Fruit fly (Drosophila melanogaster) whole organism, prepupa: Measurements from ENCODE around the gene aurA.

Experiments
- Blimp-1 ChIP-seq: fragments of 200-800 bp; sonication (Bioruptor generic); optimal IDR thresholded peaks from 3 replicates; lab custom pipeline; 2017; ENCODE audit warnings: missing biosample characterization, missing genetic modification characterization, mild to moderate bottlenecking, moderate library complexity, missing genetic modification reagents
- CG10631 ChIP-seq: fragments of 200-800 bp; sonication (Bioruptor generic); optimal IDR thresholded peaks from 2 replicates; lab custom pipeline; 2016; ENCODE audit warnings: missing biosample characterization, missing genetic modification characterization
- CG10669 ChIP-seq: fragments of 200-800 bp; sonication (Bioruptor generic); optimal IDR thresholded peaks from 3 replicates; lab custom pipeline; 2018; ENCODE audit warnings: missing biosample characterization, mild to moderate bottlenecking, missing genetic modification characterization, moderate library complexity
- CG11294 ChIP-seq: fragments of 200-800 bp; sonication (Bioruptor generic); IDR thresholded peaks from 2 replicates; pipeline ENCODE4 v1.3.6; 2022; ENCODE audit warnings: missing biosample characterization, missing genetic modification characterization
- CG15336 ChIP-seq: fragments of 200-800 bp; sonication (Bioruptor generic); IDR thresholded peaks from 2 replicates; pipeline ENCODE4 v1.3.6; 2022; ENCODE audit warnings: missing biosample characterization, missing genetic modification characterization
- CG1621 ChIP-seq: fragments of 200-800 bp; sonication (Bioruptor generic); optimal IDR thresholded peaks from 3 replicates; lab custom pipeline; 2018; ENCODE audit warnings: missing biosample characterization, mild to moderate bottlenecking, missing genetic modification characterization
- CG3032 ChIP-seq: fragments of 200-800 bp; optimal IDR thresholded peaks from 2 replicates; lab custom pipeline; 2019; ENCODE audit warnings: missing biosample characterization, mild to moderate bottlenecking, missing genetic modification characterization, moderate library complexity
- CG31627 ChIP-seq: fragments of 200-800 bp; sonication (Bioruptor generic); optimal IDR thresholded peaks from 3 replicates; lab custom pipeline; 2016; ENCODE audit warnings: missing biosample characterization, missing genetic modification characterization
- CG32006 ChIP-seq: fragments of 200-800 bp; sonication (Bioruptor generic); optimal IDR thresholded peaks from 3 replicates; lab custom pipeline; 2017; ENCODE audit warnings: missing biosample characterization, mild to moderate bottlenecking, missing genetic modification characterization
- CG34406 ChIP-seq: fragments of 200-800 bp; sonication (Bioruptor generic); optimal IDR thresholded peaks from 3 replicates; lab custom pipeline; 2016; ENCODE audit warnings: missing biosample characterization, missing genetic modification characterization
- CG3919 ChIP-seq: fragments of 200-800 bp; sonication (Bioruptor generic); optimal IDR thresholded peaks from 3 replicates; lab custom pipeline; 2016; ENCODE audit warnings: missing biosample characterization, missing genetic modification characterization
- CG4318 ChIP-seq: fragments of 200-800 bp; sonication (Bioruptor generic); optimal IDR thresholded peaks from 3 replicates; lab custom pipeline; 2017; ENCODE audit warnings: missing biosample characterization, mild to moderate bottlenecking, missing genetic modification characterization
- CG6163 ChIP-seq: fragments of 200-800 bp; sonication (Bioruptor generic); IDR thresholded peaks from 3 replicates; pipeline ENCODE4 v1.3.6; 2022; ENCODE audit warnings: missing biosample characterization, missing genetic modification characterization
- CG6792 ChIP-seq: fragments of 200-800 bp; sonication (Bioruptor generic); optimal IDR thresholded peaks from 3 replicates; lab custom pipeline; 2016; ENCODE audit warnings: missing biosample characterization, missing genetic modification characterization
- CG6808 ChIP-seq: fragments of 200-800 bp; sonication (Bioruptor generic); optimal IDR thresholded peaks from 3 replicates; lab custom pipeline; 2017; ENCODE audit warnings: missing biosample characterization, missing genetic modification characterization, mild to moderate bottlenecking, moderate library complexity, missing genetic modification reagents
- CG6854 ChIP-seq: fragments of 200-800 bp; sonication (Bioruptor generic); optimal IDR thresholded peaks from 2 replicates; lab custom pipeline; 2017; ENCODE audit warnings: missing biosample characterization, mild to moderate bottlenecking, missing genetic modification characterization
- CG7368 ChIP-seq: fragments of 200-800 bp; sonication (Bioruptor generic); optimal IDR thresholded peaks from 3 replicates; lab custom pipeline; 2016; ENCODE audit warnings: missing biosample characterization, missing genetic modification characterization
- CG8119 ChIP-seq: fragments of 200-800 bp; sonication (Bioruptor generic); IDR thresholded peaks from 3 replicates; pipeline ENCODE4 v1.3.6; 2022; ENCODE audit warnings: missing biosample characterization, missing genetic modification characterization
- CG8632 ChIP-seq: fragments of 200-800 bp; sonication (Bioruptor generic); optimal IDR thresholded peaks from 3 replicates; lab custom pipeline; 2016; ENCODE audit warnings: missing biosample characterization, missing genetic modification characterization
- CG9139 ChIP-seq: fragments of 200-800 bp; sonication (Bioruptor generic); optimal IDR thresholded peaks from 3 replicates; lab custom pipeline; 2017; ENCODE audit warnings: missing biosample characterization, mild to moderate bottlenecking, missing genetic modification characterization
- Eip78C ChIP-seq: fragments of 200-800 bp; sonication (Bioruptor generic); peaks from one replicate; lab custom pipeline; 2016; ENCODE audit warnings: missing biosample characterization, missing genetic modification characterization
- Ets96B ChIP-seq: fragments of 200-800 bp; optimal IDR thresholded peaks from 2 replicates; lab custom pipeline; 2019; ENCODE audit warnings: missing biosample characterization, mild to moderate bottlenecking, missing genetic modification characterization, moderate library complexity
- Gug ChIP-seq: fragments of 200-800 bp; sonication (Bioruptor generic); IDR thresholded peaks from 2 replicates; pipeline ENCODE4 v1.3.6; 2022; ENCODE audit warnings: missing biosample characterization, missing genetic modification characterization
- Hr38 ChIP-seq: sonication (Bioruptor generic); optimal IDR thresholded peaks from 2 replicates; lab custom pipeline; 2016; ENCODE audit warnings: missing biosample characterization, missing genetic modification characterization
- Hr39 ChIP-seq: fragments of 200-800 bp; sonication (Bioruptor generic); optimal IDR thresholded peaks from 2 replicates; lab custom pipeline; 2016; ENCODE audit warnings: missing biosample characterization, missing genetic modification characterization
- Hr4 ChIP-seq: fragments of 200-800 bp; sonication (Bioruptor generic); optimal IDR thresholded peaks from 3 replicates; lab custom pipeline; 2016; ENCODE audit warnings: missing biosample characterization, missing genetic modification characterization
- Lpt ChIP-seq: fragments of 200-800 bp; sonication (Bioruptor generic); optimal IDR thresholded peaks from 3 replicates; lab custom pipeline; 2016; ENCODE audit warnings: missing biosample characterization, missing genetic modification characterization
- Smox ChIP-seq: fragments of 200-800 bp; sonication (Bioruptor generic); optimal IDR thresholded peaks from 3 replicates; lab custom pipeline; 2016; ENCODE audit warnings: missing biosample characterization, missing genetic modification characterization
- Sox14 ChIP-seq: fragments of 200-800 bp; sonication (Bioruptor generic); optimal IDR thresholded peaks from 3 replicates; lab custom pipeline; 2016; ENCODE audit warnings: missing biosample characterization, missing genetic modification characterization
- Sox15 ChIP-seq: fragments of 200-800 bp; sonication (Bioruptor generic); optimal IDR thresholded peaks from 3 replicates; lab custom pipeline; 2016; ENCODE audit warnings: missing biosample characterization, missing genetic modification characterization
- achi ChIP-seq: fragments of 200-800 bp; sonication (Bioruptor generic); optimal IDR thresholded peaks from 3 replicates; lab custom pipeline; 2016; ENCODE audit warnings: missing biosample characterization, missing genetic modification characterization
- acj6 ChIP-seq: fragments of 200-800 bp; sonication (Bioruptor generic); optimal IDR thresholded peaks from 3 replicates; lab custom pipeline; 2016; ENCODE audit warnings: missing biosample characterization, missing genetic modification characterization
- cyc ChIP-seq: fragments of 200-800 bp; sonication (Bioruptor generic); optimal IDR thresholded peaks from 3 replicates; lab custom pipeline; 2016; ENCODE audit warnings: missing biosample characterization, missing genetic modification characterization
- dac ChIP-seq: fragments of 200-800 bp; sonication (Bioruptor generic); optimal IDR thresholded peaks from 2 replicates; lab custom pipeline; 2017; ENCODE audit warnings: missing biosample characterization, mild to moderate bottlenecking, missing genetic modification characterization
- dsx ChIP-seq: fragments of 200-800 bp; optimal IDR thresholded peaks from 3 replicates; lab custom pipeline; 2019; ENCODE audit warnings: missing biosample characterization, mild to moderate bottlenecking, missing genetic modification characterization, moderate library complexity; ENCODE audit not compliant: poor library complexity, severe bottlenecking
- eg ChIP-seq: fragments of 200-800 bp; sonication (Bioruptor generic); IDR thresholded peaks from 3 replicates; pipeline ENCODE4 v1.3.6; 2022; ENCODE audit warnings: missing biosample characterization, missing genetic modification characterization
- esn ChIP-seq: fragments of 200-800 bp; sonication (Bioruptor generic); optimal IDR thresholded peaks from 2 replicates; lab custom pipeline; 2016; ENCODE audit warnings: missing biosample characterization, mild to moderate bottlenecking, missing genetic modification characterization, moderate library complexity
- fd59A ChIP-seq: fragments of 200-800 bp; sonication (Bioruptor generic); optimal IDR thresholded peaks from 2 replicates; lab custom pipeline; 2017; ENCODE audit warnings: missing biosample characterization, mild to moderate bottlenecking, missing genetic modification characterization, missing genetic modification reagents
- fd85E ChIP-seq: fragments of 200-800 bp; sonication (Bioruptor generic); optimal IDR thresholded peaks from 3 replicates; lab custom pipeline; 2016; ENCODE audit warnings: missing biosample characterization, missing genetic modification characterization
- lz ChIP-seq: fragments of 200-800 bp; sonication (Bioruptor generic); optimal IDR thresholded peaks from 3 replicates; lab custom pipeline; 2016; ENCODE audit warnings: missing biosample characterization, missing genetic modification characterization
- pdm3 ChIP-seq: fragments of 200-800 bp; sonication (Bioruptor generic); optimal IDR thresholded peaks from 3 replicates; lab custom pipeline; 2016; ENCODE audit warnings: missing biosample characterization, missing genetic modification characterization
- spab ChIP-seq: fragments of 200-800 bp; sonication (Bioruptor generic); optimal IDR thresholded peaks from 2 replicates; lab custom pipeline; 2017; ENCODE audit warnings: missing biosample characterization, mild to moderate bottlenecking, missing genetic modification characterization, missing genetic modification reagents
- ss ChIP-seq, 2 experiments: fragments of 200-800 bp; sonication (Bioruptor generic); optimal IDR thresholded peaks; 2 replicates in 1 of 2; 3 replicates in 1 of 2; lab custom pipeline; 2017 to 2018; ENCODE audit warnings: mild to moderate bottlenecking in 2 of 2, missing biosample characterization in 2 of 2, missing genetic modification characterization in 2 of 2, moderate library complexity in 1 of 2
- topi ChIP-seq: fragments of 200-800 bp; sonication (Bioruptor generic); optimal IDR thresholded peaks from 3 replicates; lab custom pipeline; 2016; ENCODE audit warnings: missing biosample characterization, missing genetic modification characterization
- vri ChIP-seq: fragments of 200-800 bp; sonication (Bioruptor generic); optimal IDR thresholded peaks from 3 replicates; lab custom pipeline; 2016; ENCODE audit warnings: missing biosample characterization, mild to moderate bottlenecking, missing genetic modification characterization

aurA gene

dm6 chr3R:11937427-11938114, 25.4 kb upstream of the aurA start (continued):
- TF ChIP-seq CG6808 (GFP tag; lab: Kevin White, UChicago): no peak
- peak; percentile 32 for TF ChIP-seq CG34406 (GFP tag; lab: Kevin White, UChicago)
- TF ChIP-seq eg: peak; percentile 79
- TF ChIP-seq Hr38 (GFP tag; lab: Kevin White, UChicago): no peak
- TF ChIP-seq CG6163 (GFP tag; lab: Robert Waterston, UW): peak; percentile 79
- TF ChIP-seq CG32006: peak; percentile 60
- TF ChIP-seq achi (GFP tag; lab: Kevin White, UChicago): peak; percentile 51
- TF ChIP-seq lz (GFP tag; lab: Kevin White, UChicago): peak; percentile 48
- TF ChIP-seq CG15336 (GFP tag; lab: Robert Waterston, UW): peak; percentile 57
- peak; percentile 56 for TF ChIP-seq esn (GFP tag; lab: Kevin White, UChicago)
- peak; percentile 36 for TF ChIP-seq pdm3 (GFP tag; lab: Kevin White, UChicago)
- TF ChIP-seq fd85E (GFP tag; lab: Kevin White, UChicago): peak; percentile 1
- peak; percentile 46 for TF ChIP-seq CG10631 (GFP tag; lab: Kevin White, UChicago)
- TF ChIP-seq vri: peak; percentile 21
- peak; percentile 34 for TF ChIP-seq CG31627
- peak; percentile 64 for TF ChIP-seq cyc (GFP tag; lab: Kevin White, UChicago)
- peak; percentile 24 for TF ChIP-seq Ets96B (tag; lab: Kevin White, UChicago)
- TF ChIP-seq CG7368 (GFP tag; lab: Kevin White, UChicago): peak; percentile 40
- peak; percentile 48 for TF ChIP-seq topi (GFP tag; lab: Kevin White, UChicago)
- TF ChIP-seq CG6792 (GFP tag; lab: Kevin White, UChicago): peak; percentile 38
- TF ChIP-seq CG9139 (GFP tag; lab: Kevin White, UChicago): no peak
- peak; percentile 55; the same call in 1 of the 2 replicates for TF ChIP-seq Gug
- peak; percentile 32 for TF ChIP-seq dsx
- TF ChIP-seq fd59A: no peak
- no peak for TF ChIP-seq dac (GFP tag; lab: Kevin White, UChicago)
- TF ChIP-seq Sox14 (GFP tag; lab: Kevin White, UChicago): peak; percentile 63
- peak; percentile 45 for TF ChIP-seq Lpt
- peak; percentile 65 for TF ChIP-seq CG6854 (GFP tag; lab: Kevin White, UChicago)
- peak; percentile 77 for TF ChIP-seq Eip78C (GFP tag; lab: Kevin White, UChicago)
- TF ChIP-seq Sox15 (GFP tag; lab: Kevin White, UChicago): no peak
- TF ChIP-seq Hr39: peak; percentile 43

dm6 chr3R:11941116-11941515, 21.8 kb upstream of the aurA start:
- TF ChIP-seq dsx (no peak), CG10631 (GFP tag; lab: Kevin White, UChicago) (no peak), Eip78C (GFP tag; lab: Kevin White, UChicago) (peak; percentile 39), Smox (GFP tag; lab: Kevin White, UChicago) (no peak), Hr38 (GFP tag; lab: Kevin White, UChicago) (no peak), Blimp-1 (GFP tag; lab: Kevin White, UChicago) (peak; percentile 45)

dm6 chr3R:11945450-11946317, 17.2 kb upstream of the aurA start:
- TF ChIP-seq CG3919: no peak
- no peak for TF ChIP-seq CG10669 (GFP tag; lab: Kevin White, UChicago)
- no peak for TF ChIP-seq Sox14 (GFP tag; lab: Kevin White, UChicago)
- peak; percentile 6 for TF ChIP-seq pdm3 (GFP tag; lab: Kevin White, UChicago)
- TF ChIP-seq CG34406 (GFP tag; lab: Kevin White, UChicago): no peak
- 0 out of 2 replicates have a peak, but pooled peaks have one; percentile 14 for TF ChIP-seq Gug
- TF ChIP-seq CG8632: no peak
- TF ChIP-seq lz (GFP tag; lab: Kevin White, UChicago): no peak
- peak; percentile 21 for TF ChIP-seq CG4318 (GFP tag; lab: Kevin White, UChicago)
- no peak for TF ChIP-seq spab (GFP tag; lab: Kevin White, UChicago)
- TF ChIP-seq CG3032 (tag; lab: Kevin White, UChicago): peak; percentile 36
- TF ChIP-seq CG1621: peak; percentile 5
- peak; percentile 61; the same call in 2 of the 3 replicates for TF ChIP-seq CG8119 (GFP tag; lab: Robert Waterston, UW)
- no peak for TF ChIP-seq CG11294 (GFP tag; lab: Robert Waterston, UW)
- TF ChIP-seq eg: no peak
- no peak for TF ChIP-seq cyc (GFP tag; lab: Kevin White, UChicago)
- TF ChIP-seq topi (GFP tag; lab: Kevin White, UChicago): no peak
- no peak for TF ChIP-seq CG9139 (GFP tag; lab: Kevin White, UChicago)
- TF ChIP-seq acj6 (GFP tag; lab: Kevin White, UChicago): peak; percentile 7
- TF ChIP-seq Hr4 (GFP tag; lab: Kevin White, UChicago): peak; percentile 30
- TF ChIP-seq ss (GFP tag; optimal IDR thresholded peaks at IDR 0.05; lab: Kevin White, UChicago): peak in 1 of 2 experiments; percentile 25
